Worm (Caenorhabditis elegans) whole organism, L2 larva: ENCODE results near the gene acp-4.

ENCODE experiments used
- C34F6.9 ChIP-seq: fragments of 150-350 bp; optimal IDR thresholded peaks from 2 replicates; lab custom pipeline; 2014; ENCODE audit warnings: missing biosample characterization, missing genetic modification characterization
- F13H6.1 ChIP-seq: sonication (generic microtip); optimal IDR thresholded peaks from 2 replicates; lab custom pipeline; 2016; ENCODE audit warnings: missing genetic modification characterization, missing compliant biosample characterization
- R02D3.7 ChIP-seq: fragments of 150-350 bp; optimal IDR thresholded peaks from 2 replicates; lab custom pipeline; 2014; ENCODE audit warnings: missing biosample characterization, missing genetic modification characterization
- Y55F3AM.14 ChIP-seq: fragments of 200-800 bp; sonication (Bioruptor generic); optimal IDR thresholded peaks from 2 replicates; lab custom pipeline; 2018; ENCODE audit warnings: mild to moderate bottlenecking, missing genetic modification characterization, missing compliant biosample characterization
- ZK546.5 ChIP-seq: sonication (generic microtip); optimal IDR thresholded peaks from 2 replicates; lab custom pipeline; 2017; ENCODE audit warnings: missing biosample characterization, missing genetic modification characterization
- aly-2 ChIP-seq: fragments of 150-350 bp; optimal IDR thresholded peaks from 2 replicates; lab custom pipeline; 2014; ENCODE audit warnings: missing biosample characterization, missing genetic modification characterization
- blmp-1 ChIP-seq: sonication (generic microtip); optimal IDR thresholded peaks from 2 replicates; lab custom pipeline; 2017; ENCODE audit warnings: missing genetic modification characterization, mild to moderate bottlenecking, missing compliant biosample characterization, antibody characterized with exemption, moderate library complexity; ENCODE audit not compliant: insufficient read depth
- ceh-82 ChIP-seq: fragments of 150-350 bp; optimal IDR thresholded peaks from 2 replicates; lab custom pipeline; 2014; ENCODE audit warnings: missing biosample characterization, missing genetic modification characterization
- crh-2 ChIP-seq: sonication (generic microtip); optimal IDR thresholded peaks from 2 replicates; lab custom pipeline; 2017; ENCODE audit warnings: missing biosample characterization, missing genetic modification characterization
- egl-27 ChIP-seq: sonication (generic microtip); optimal IDR thresholded peaks from 3 replicates; lab custom pipeline; 2017; ENCODE audit warnings: missing biosample characterization, missing genetic modification reagents, missing genetic modification characterization
- elt-3 ChIP-seq: sonication (generic microtip); optimal IDR thresholded peaks from 2 replicates; lab custom pipeline; 2017; ENCODE audit warnings: missing biosample characterization, missing genetic modification characterization
- fos-1 ChIP-seq: fragments of 150-350 bp; optimal IDR thresholded peaks from 2 replicates; lab custom pipeline; 2014; ENCODE audit warnings: missing biosample characterization, missing genetic modification characterization
- gmeb-1 ChIP-seq: fragments of 150-350 bp; optimal IDR thresholded peaks from 2 replicates; lab custom pipeline; 2014; ENCODE audit warnings: missing biosample characterization, missing genetic modification characterization
- lin-11 ChIP-seq: fragments of 150-350 bp; sonication (generic microtip); optimal IDR thresholded peaks from 2 replicates; lab custom pipeline; 2014; ENCODE audit warnings: missing biosample characterization, missing genetic modification characterization, inconsistent platforms, mixed read lengths
- lin-13 ChIP-seq: fragments of 150-350 bp; optimal IDR thresholded peaks from 2 replicates; lab custom pipeline; 2014; ENCODE audit warnings: missing biosample characterization, missing genetic modification reagents, missing genetic modification characterization
- lin-39 ChIP-seq: fragments of 150-350 bp; optimal IDR thresholded peaks from 2 replicates; lab custom pipeline; 2014; ENCODE audit warnings: missing biosample characterization, missing genetic modification reagents, missing genetic modification characterization
- lsy-2 ChIP-seq, 2 experiments: fragments of 150-350 bp in 1 of 2; sonication (generic microtip) in 1 of 2; optimal IDR thresholded peaks; 2 replicates each; lab custom pipeline; 2014 to 2017; ENCODE audit warnings: missing biosample characterization in 2 of 2, missing genetic modification characterization in 2 of 2
- mab-5 ChIP-seq: fragments of 150-350 bp; optimal IDR thresholded peaks from 2 replicates; lab custom pipeline; 2014; ENCODE audit warnings: missing biosample characterization, missing genetic modification characterization
- mdl-1 ChIP-seq, 2 experiments: fragments of 150-350 bp in 1 of 2; sonication (generic microtip) in 1 of 2; optimal IDR thresholded peaks; 2 replicates each; lab custom pipeline; 2017; ENCODE audit warnings: missing biosample characterization in 2 of 2, missing genetic modification characterization in 2 of 2
- nhr-10 ChIP-seq: sonication (generic microtip); optimal IDR thresholded peaks from 2 replicates; lab custom pipeline; 2017; ENCODE audit warnings: missing biosample characterization, missing genetic modification characterization
- nhr-12 ChIP-seq: fragments of 150-350 bp; optimal IDR thresholded peaks from 2 replicates; lab custom pipeline; 2014; ENCODE audit warnings: missing biosample characterization, missing genetic modification characterization
- nhr-21 ChIP-seq: fragments of 150-350 bp; optimal IDR thresholded peaks from 2 replicates; lab custom pipeline; 2014; ENCODE audit warnings: missing biosample characterization, missing genetic modification characterization
- nhr-237 ChIP-seq: fragments of 150-350 bp; optimal IDR thresholded peaks from 2 replicates; lab custom pipeline; 2014; ENCODE audit warnings: missing biosample characterization, missing genetic modification characterization
- nhr-25 ChIP-seq: fragments of 150-350 bp; sonication (generic microtip); optimal IDR thresholded peaks from 3 replicates; lab custom pipeline; 2014; ENCODE audit warnings: missing biosample characterization, missing genetic modification characterization
- nhr-77 ChIP-seq: fragments of 150-350 bp; optimal IDR thresholded peaks from 2 replicates; lab custom pipeline; 2014; ENCODE audit warnings: missing biosample characterization, missing genetic modification characterization
- peb-1 ChIP-seq: fragments of 150-350 bp; optimal IDR thresholded peaks from 2 replicates; lab custom pipeline; 2014; ENCODE audit warnings: missing biosample characterization, missing genetic modification characterization
- sem-4 ChIP-seq: fragments of 150-350 bp; optimal IDR thresholded peaks from 2 replicates; lab custom pipeline; 2014; ENCODE audit warnings: missing biosample characterization, missing genetic modification reagents, missing genetic modification characterization
- skn-1 ChIP-seq: sonication (generic microtip); optimal IDR thresholded peaks from 2 replicates; lab custom pipeline; 2017; ENCODE audit warnings: missing biosample characterization, missing genetic modification characterization
- sma-3 ChIP-seq: sonication (generic microtip); optimal IDR thresholded peaks from 2 replicates; lab custom pipeline; 2016; ENCODE audit warnings: missing genetic modification reagents, missing genetic modification characterization, missing compliant biosample characterization
- sma-9 ChIP-seq, 2 experiments: fragments of 150-350 bp in 1 of 2; sonication (generic microtip) in 1 of 2; optimal IDR thresholded peaks; 2 replicates each; lab custom pipeline; 2014 to 2016; ENCODE audit warnings: missing genetic modification characterization in 2 of 2, mild to moderate bottlenecking in 1 of 2, missing biosample characterization in 1 of 2, missing compliant biosample characterization in 1 of 2, missing genetic modification reagents in 1 of 2, moderate library complexity in 1 of 2
- unc-39 ChIP-seq: fragments of 150-350 bp; optimal IDR thresholded peaks from 2 replicates; lab custom pipeline; 2014; ENCODE audit warnings: missing biosample characterization, missing genetic modification characterization
- unc-55 ChIP-seq: fragments of 150-350 bp; sonication (generic microtip); optimal IDR thresholded peaks from 3 replicates; lab custom pipeline; 2014; ENCODE audit warnings: missing biosample characterization, missing genetic modification reagents, missing genetic modification characterization
- unc-62 ChIP-seq: fragments of 150-350 bp; optimal IDR thresholded peaks from 2 replicates; lab custom pipeline; 2014; ENCODE audit warnings: missing biosample characterization, missing genetic modification reagents, missing genetic modification characterization
- ztf-11 ChIP-seq: sonication (generic microtip); optimal IDR thresholded peaks from 2 replicates; lab custom pipeline; 2017; ENCODE audit warnings: missing biosample characterization, missing genetic modification characterization
- ztf-4 ChIP-seq: fragments of 150-350 bp; optimal IDR thresholded peaks from 2 replicates; lab custom pipeline; 2014; ENCODE audit warnings: missing biosample characterization, missing genetic modification characterization

The acp-4 gene

ce11 chrII:8444007-8444406 lies 9.1 kb upstream of the acp-4 start, which contains the start of gene evl-20:
Gene evl-20, plus strand, starts transcription at chrII:8444307.
- TF ChIP-seq egl-27 (tag; lab: Kevin White, UChicago) = no peak
- no peak for TF ChIP-seq R02D3.7 (tag; lab: Kevin White, UChicago)
- no peak for TF ChIP-seq Y55F3AM.14 (GFP tag; lab: Kevin White, UChicago)
- TF ChIP-seq ZK546.5 (tag; lab: Kevin White, UChicago) = no peak
- TF ChIP-seq nhr-237 (tag; lab: Kevin White, UChicago) = no peak
- no peak for TF ChIP-seq blmp-1 (tag; lab: Kevin White, UChicago)
- no peak for TF ChIP-seq F13H6.1 (tag; lab: Kevin White, UChicago)
- TF ChIP-seq nhr-21 (tag; lab: Kevin White, UChicago) = no peak
- no peak for TF ChIP-seq aly-2

DNA sequence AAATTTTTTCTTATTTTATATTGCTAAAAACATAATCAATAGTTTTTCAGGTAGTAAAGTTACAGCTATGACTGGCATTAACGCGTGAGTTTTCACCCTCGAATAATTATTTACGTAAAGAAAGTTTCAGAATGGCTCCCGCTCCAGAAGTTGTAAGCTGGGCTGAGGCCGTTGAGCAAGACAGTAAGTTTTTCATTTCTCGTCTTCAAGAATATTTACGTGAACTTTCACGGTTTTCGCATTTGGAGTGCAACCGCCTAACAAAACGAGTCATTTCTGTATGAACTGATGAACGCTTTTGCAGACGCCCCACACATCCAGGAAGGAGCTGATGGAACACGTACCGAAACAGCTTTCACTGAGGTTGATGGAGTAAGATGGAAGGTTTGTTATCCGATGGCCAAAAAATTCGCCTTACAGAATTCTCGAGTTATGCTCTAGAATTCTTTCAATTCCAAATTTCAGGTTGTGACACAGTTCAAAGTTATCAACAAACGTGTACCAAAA lies 7.9 kb upstream of the acp-4 start, which contains the start of gene eif-3.G:
Gene eif-3.G (plus strand): TSS at position 51 of the 507 bp plus-strand sequence.
- TF ChIP-seq aly-2 (no peak), sma-9 (GFP tag; optimal IDR thresholded peaks at IDR 0.05; lab: Kevin White, UChicago) (no peak), sma-9 (tag; optimal IDR thresholded peaks at IDR 0.05; lab: Kevin White, UChicago) (no peak), nhr-25 (no peak), skn-1 (no peak), elt-3 (tag; lab: Kevin White, UChicago) (no peak), lin-11 (tag; lab: Kevin White, UChicago) (no peak), unc-62 (no peak), fos-1 (no peak), ceh-82 (tag; lab: Kevin White, UChicago) (no peak), lin-39 (tag; lab: Kevin White, UChicago) (no peak), C34F6.9 (tag; lab: Kevin White, UChicago) (no peak), lin-13 (GFP tag; lab: Kevin White, UChicago) (no peak), mab-5 (tag; lab: Kevin White, UChicago) (no peak), nhr-21 (tag; lab: Kevin White, UChicago) (no peak), ztf-11 (no peak), peb-1 (tag; lab: Kevin White, UChicago) (no peak)

DNA sequence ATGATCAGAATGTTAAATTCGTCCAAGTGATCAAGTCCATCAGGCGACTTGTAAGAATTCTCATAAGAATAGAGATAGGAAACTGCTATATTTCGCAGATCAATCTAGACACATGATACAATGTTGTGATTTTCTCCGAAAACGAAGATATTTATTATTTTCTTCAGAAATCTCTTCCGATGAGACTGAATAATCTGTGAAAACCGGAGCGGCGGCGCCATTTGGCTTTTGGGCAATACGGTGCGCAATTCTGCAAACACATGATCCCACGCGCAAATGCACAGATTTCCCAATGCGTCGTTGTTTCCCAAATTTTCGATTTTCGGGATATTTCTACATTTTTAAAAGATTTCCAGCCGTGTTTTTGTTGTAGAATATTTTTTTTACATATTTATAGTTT lies 7.3 kb upstream of the acp-4 start:
- TF ChIP-seq nhr-10 (no peak), sma-3 (peak; percentile 67), lsy-2 (tag; optimal IDR thresholded peaks at IDR 0.05; lab: Kevin White, UChicago) (peak; percentile 76 to 93), F13H6.1 (tag; lab: Kevin White, UChicago) (peak; percentile 1), unc-55 (peak; percentile 59), nhr-25 (peak; percentile 79), Y55F3AM.14 (GFP tag; lab: Kevin White, UChicago) (peak; percentile 42), sma-9 (GFP tag; optimal IDR thresholded peaks at IDR 0.05; lab: Kevin White, UChicago) (peak; percentile 60), sma-9 (tag; optimal IDR thresholded peaks at IDR 0.05; lab: Kevin White, UChicago) (no peak), blmp-1 (tag; lab: Kevin White, UChicago) (peak; percentile 17), nhr-21 (tag; lab: Kevin White, UChicago) (peak; percentile 65), C34F6.9 (tag; lab: Kevin White, UChicago) (peak; percentile 43), nhr-12 (tag; lab: Kevin White, UChicago) (no peak), unc-39 (no peak), crh-2 (tag; lab: Kevin White, UChicago) (peak; percentile 31), sem-4 (tag; lab: Kevin White, UChicago) (no peak), nhr-77 (tag; lab: Kevin White, UChicago) (no peak), fos-1 (peak; percentile 16), gmeb-1 (tag; lab: Kevin White, UChicago) (peak; percentile 53)

DNA sequence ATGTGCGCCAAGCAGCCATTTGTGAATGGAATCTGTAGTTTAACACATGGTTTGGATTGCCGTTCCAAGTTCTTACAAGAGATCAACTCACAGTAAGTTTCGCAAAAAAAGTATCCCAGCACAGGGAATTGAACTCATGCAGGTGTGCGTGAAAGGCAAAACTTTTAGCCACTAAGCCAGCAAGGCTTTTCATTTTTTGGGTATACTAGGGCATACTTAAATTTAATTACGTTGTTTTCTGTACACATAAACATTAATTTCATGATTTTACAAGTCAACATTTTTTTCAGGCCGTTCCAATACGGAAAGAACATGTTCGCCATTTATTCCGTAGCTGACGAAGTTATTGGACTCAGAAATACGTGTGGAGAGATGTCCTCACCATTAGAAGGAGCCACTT lies 6.6 kb upstream of the acp-4 start:
- peak; percentile 25 for TF ChIP-seq sma-9 (GFP tag; optimal IDR thresholded peaks at IDR 0.05; lab: Kevin White, UChicago)
- no peak for TF ChIP-seq sma-9 (tag; optimal IDR thresholded peaks at IDR 0.05; lab: Kevin White, UChicago)
- no peak for TF ChIP-seq mdl-1 (tag; optimal IDR thresholded peaks at IDR 0.05; lab: Kevin White, UChicago)
- peak; percentile 1 for TF ChIP-seq ztf-4 (tag; lab: Kevin White, UChicago)
